Worm (Caenorhabditis elegans) whole organism, mixed stage, embryonic: ENCODE data around the gene T10B5.7.

ENCODE experiments used
- ceh-39 ChIP-seq: fragments of 150-350 bp; optimal IDR thresholded peaks from 2 replicates; lab custom pipeline; 2014; ENCODE audit warnings: missing biosample characterization, missing genetic modification characterization
- ceh-83 ChIP-seq: fragments of 200-800 bp; sonication (Bioruptor generic); optimal IDR thresholded peaks from 2 replicates; lab custom pipeline; 2018; ENCODE audit warnings: mild to moderate bottlenecking, missing genetic modification characterization, missing compliant biosample characterization
- elt-1 ChIP-seq: sonication (generic microtip); optimal IDR thresholded peaks from 2 replicates; lab custom pipeline; 2017; ENCODE audit warnings: missing genetic modification characterization, mild to moderate bottlenecking, missing compliant biosample characterization, antibody characterized with exemption, moderate library complexity, borderline replicate concordance; ENCODE audit not compliant: insufficient read depth
- ham-2 ChIP-seq: fragments of 200-800 bp; sonication (Bioruptor generic); optimal IDR thresholded peaks from 2 replicates; lab custom pipeline; 2018; ENCODE audit warnings: mild to moderate bottlenecking, missing genetic modification characterization, missing compliant biosample characterization
- lin-13 ChIP-seq: fragments of 150-350 bp; optimal IDR thresholded peaks from 2 replicates; lab custom pipeline; 2014; ENCODE audit warnings: missing biosample characterization, missing genetic modification characterization
- lsy-2 ChIP-seq: fragments of 150-350 bp; optimal IDR thresholded peaks from 2 replicates; lab custom pipeline; 2014; ENCODE audit warnings: missing biosample characterization, missing genetic modification characterization
- mep-1 ChIP-seq: fragments of 150-350 bp; optimal IDR thresholded peaks from 2 replicates; lab custom pipeline; 2017; ENCODE audit warnings: missing biosample characterization, missing genetic modification reagents, missing genetic modification characterization, inconsistent platforms
- nhr-28 ChIP-seq: fragments of 150-350 bp; optimal IDR thresholded peaks from 2 replicates; lab custom pipeline; 2014; ENCODE audit warnings: missing biosample characterization, missing genetic modification characterization
- nhr-76 ChIP-seq: sonication (generic microtip); optimal IDR thresholded peaks from 2 replicates; lab custom pipeline; 2017; ENCODE audit warnings: missing biosample characterization, missing genetic modification characterization
- pha-4 ChIP-seq: fragments of 150-350 bp; optimal IDR thresholded peaks from 2 replicates; lab custom pipeline; 2018; ENCODE audit warnings: missing biosample characterization, missing genetic modification reagents, missing genetic modification characterization
- snpc-4 ChIP-seq: fragments of 150-350 bp; optimal IDR thresholded peaks from 2 replicates; lab custom pipeline; 2014; ENCODE audit warnings: missing biosample characterization, missing genetic modification characterization
- unc-39 ChIP-seq: fragments of 150-350 bp; optimal IDR thresholded peaks from 2 replicates; lab custom pipeline; 2014; ENCODE audit warnings: missing biosample characterization, missing genetic modification characterization
- unc-62 ChIP-seq: fragments of 150-350 bp; optimal IDR thresholded peaks from 2 replicates; lab custom pipeline; 2014; ENCODE audit warnings: missing biosample characterization, missing genetic modification reagents, missing genetic modification characterization
- ztf-11 ChIP-seq: fragments of 150-350 bp; optimal IDR thresholded peaks from 2 replicates; lab custom pipeline; 2014; ENCODE audit warnings: missing biosample characterization, missing genetic modification characterization

DNA sequence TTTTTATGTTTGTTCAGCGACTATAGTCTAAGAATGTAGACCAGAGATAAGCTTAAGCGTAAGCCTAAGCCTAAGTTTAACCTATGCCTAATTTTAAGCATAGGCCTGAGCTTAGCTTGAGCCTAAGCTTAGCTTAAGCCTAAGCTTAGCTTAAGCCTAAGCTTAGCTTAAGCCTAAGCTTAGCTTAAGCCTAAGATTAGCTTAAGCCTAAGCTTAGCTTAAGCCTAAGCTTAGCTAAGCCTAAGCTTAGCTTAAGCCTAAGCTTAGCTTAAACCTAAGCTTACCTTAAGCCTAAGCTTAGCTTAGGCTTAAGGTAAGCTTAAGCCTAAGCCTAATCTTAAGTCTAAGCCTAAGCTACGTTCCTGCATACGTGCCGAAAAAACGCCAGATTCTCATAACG is 2.6 kb downstream of the T10B5.7 start:
- TF ChIP-seq unc-62 (no peak), ceh-83 (GFP tag; lab: Kevin White, UChicago) (no peak), nhr-28 (tag; lab: Kevin White, UChicago) (no peak), ztf-11 (tag; lab: Kevin White, UChicago) (no peak), lsy-2 (tag; lab: Kevin White, UChicago) (no peak), snpc-4 (tag; lab: Kevin White, UChicago) (no peak), ceh-39 (no peak), lin-13 (tag; lab: Kevin White, UChicago) (no peak), mep-1 (tag; lab: Kevin White, UChicago) (no peak), nhr-76 (tag; lab: Kevin White, UChicago) (no peak), unc-39 (no peak), ham-2 (GFP tag; lab: Kevin White, UChicago) (peak; percentile 71), pha-4 (tag; lab: Kevin White, UChicago) (no peak), elt-1 (tag; lab: Kevin White, UChicago) (no peak)
